Worm (Caenorhabditis elegans): ENCODE results near the gene Y40A1A.2.

DNA sequence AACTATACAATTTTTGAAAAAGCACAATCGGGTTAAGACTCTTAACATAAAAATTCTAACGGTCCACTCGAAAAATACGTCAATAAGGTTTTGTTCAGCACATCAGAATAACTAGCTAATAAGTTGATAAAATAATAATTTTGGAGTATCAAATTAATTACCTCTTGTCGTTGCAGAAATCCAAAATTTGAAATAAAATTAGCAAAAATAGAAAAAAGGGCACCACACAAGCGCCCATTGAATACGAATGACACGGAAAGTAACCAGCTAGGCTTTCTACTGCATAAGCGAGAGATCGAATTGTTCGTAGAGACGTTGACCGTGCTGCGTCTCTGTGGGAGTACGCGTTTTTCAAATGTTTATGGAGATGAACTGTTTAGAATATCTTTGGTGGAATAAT lies 31.5 kb upstream of the Y40A1A.2 start:
- TF ChIP-seq nhr-76 (tag; optimal IDR thresholded peaks at IDR 0.05) (no peak), nhr-28 (tag; optimal IDR thresholded peaks at IDR 0.05) (no peak), pqm-1 (tag; optimal IDR thresholded peaks at IDR 0.05) (no peak)

Measured in whole organism, L3 larva.